Worm (Caenorhabditis elegans) whole organism, early embryonic: ENCODE results near the gene Y51A2A.6.

Experiments
- ama-1 ChIP-seq: fragments of 150-350 bp; optimal IDR thresholded peaks from 2 replicates; lab custom pipeline; 2014
- tbx-11 ChIP-seq: fragments of 200-800 bp; sonication (Bioruptor generic); IDR thresholded peaks from 2 replicates; pipeline ENCODE4 v1.3.6; 2022; ENCODE audit warnings: missing genetic modification characterization, missing compliant biosample characterization

DNA sequence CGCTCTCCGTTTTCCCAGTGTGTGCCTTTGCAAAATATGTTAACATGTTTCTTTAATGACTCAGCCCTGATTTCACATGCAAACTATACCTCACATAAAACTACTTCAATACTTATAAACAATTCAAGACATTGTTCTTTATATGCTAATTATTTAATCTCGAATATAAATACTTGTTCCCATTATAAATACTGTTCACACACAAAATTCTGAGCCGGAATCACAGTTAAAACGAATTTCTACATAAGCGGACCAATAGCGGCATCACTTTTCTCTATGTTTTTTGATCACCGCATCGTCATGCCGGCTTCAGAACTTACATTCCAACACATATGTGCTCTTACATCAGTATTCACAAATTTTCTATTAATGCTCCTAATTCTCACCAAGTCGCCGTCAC lies 48.0 kb upstream of the Y51A2A.6 start, which contains the start of gene R10E8.5:
- no peak for TF ChIP-seq ama-1 (lab: Kevin White, UChicago)
- no peak for TF ChIP-seq tbx-11
